Worm (Caenorhabditis elegans) whole organism, dauer: ENCODE results near the gene cog-1.

ENCODE experiments used
- unc-62 ChIP-seq: sonication (generic microtip); optimal IDR thresholded peaks from 2 replicates; lab custom pipeline; 2017; ENCODE audit warnings: missing biosample characterization, missing genetic modification reagents, missing genetic modification characterization

The cog-1 gene

ce11 chrII:14902193-14902592 is at the start of gene cog-1:
TSS of gene cog-1 (plus strand) at chrII:14902493.
- TF ChIP-seq unc-62 (GFP tag; lab: Kevin White, UChicago) = no peak

- no peak for TF ChIP-seq unc-62 (GFP tag; lab: Kevin White, UChicago)
Observed at ce11 chrII:14855229-14855628, 47.1 kb upstream of the cog-1 start, which contains the start of gene R05H10.7. TSS of gene R05H10.7 (plus strand) at chrII:14855529.

DNA sequence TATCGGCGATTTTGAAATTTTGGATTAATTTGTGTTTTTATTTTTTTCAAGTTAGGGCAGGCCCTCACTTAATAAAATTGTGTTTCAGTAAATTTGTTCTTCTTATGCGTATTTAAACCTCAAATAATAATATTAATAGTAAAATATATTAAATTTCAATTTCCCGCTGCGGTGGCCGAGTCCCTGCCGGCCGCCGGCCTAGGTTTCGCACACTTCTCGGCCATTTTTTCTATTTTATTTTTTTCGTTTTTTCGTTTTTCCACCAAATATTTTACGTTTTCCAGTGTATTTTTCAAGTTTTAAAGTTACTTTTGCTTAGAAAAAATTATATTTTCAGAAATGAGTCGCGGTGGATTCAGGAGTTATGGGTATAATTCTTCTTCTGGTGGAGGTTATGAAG is 45.4 kb upstream of the cog-1 start, which contains the start of gene rbm-28:
Gene rbm-28 (plus strand): TSS at position 338 of the 400 bp plus-strand sequence.
- TF ChIP-seq unc-62 (GFP tag; lab: Kevin White, UChicago) = no peak

DNA sequence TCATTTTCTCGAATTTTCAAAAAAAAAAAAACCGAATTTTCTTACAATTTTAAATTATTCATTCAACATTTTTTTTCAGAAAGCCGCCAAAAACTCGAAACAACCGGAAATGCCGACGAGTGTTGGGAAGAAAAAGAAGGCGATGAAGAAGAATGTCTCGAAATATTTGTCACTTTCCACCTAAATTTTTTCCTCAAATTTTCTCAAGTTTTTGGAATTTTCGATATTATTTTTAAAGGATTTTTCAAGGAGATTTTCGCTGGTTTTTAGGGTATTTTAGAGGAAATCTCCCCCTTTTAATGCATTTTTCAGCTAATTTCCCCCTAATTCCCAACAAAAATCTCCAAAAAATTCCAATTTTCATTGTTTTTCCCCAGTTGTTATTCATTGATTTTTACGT is 36.1 kb upstream of the cog-1 start:
- no peak for TF ChIP-seq unc-62 (GFP tag; lab: Kevin White, UChicago)

ce11 chrII:14866668-14867067 is 35.6 kb upstream of the cog-1 start, which contains the start of gene gpx-2:
TSS of gene gpx-2 (plus strand) at chrII:14866766.
- TF ChIP-seq unc-62 (GFP tag; lab: Kevin White, UChicago) = no peak

DNA sequence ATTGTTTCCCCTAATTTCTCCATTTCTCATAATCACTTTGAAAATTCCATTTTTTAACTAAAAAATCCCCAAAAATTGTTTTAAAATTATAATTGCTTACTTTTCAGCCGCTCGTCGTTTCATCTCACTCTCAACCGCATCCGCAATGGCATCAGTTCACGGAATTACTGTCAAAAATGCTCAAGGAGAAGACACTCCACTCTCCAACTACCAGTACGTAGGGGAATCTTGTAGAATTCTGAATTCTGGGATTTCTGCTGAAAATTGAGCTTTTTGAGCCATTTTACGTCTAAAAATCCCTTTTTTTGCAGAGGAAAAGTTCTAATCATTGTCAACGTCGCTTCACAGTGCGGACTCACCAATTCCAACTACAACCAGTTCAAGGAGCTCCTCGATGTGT is 34.8 kb upstream of the cog-1 start:
- TF ChIP-seq unc-62 (GFP tag; lab: Kevin White, UChicago) = no peak

- TF ChIP-seq unc-62 (GFP tag; lab: Kevin White, UChicago) = no peak
Observed at ce11 chrII:14869644-14870043, 32.6 kb upstream of the cog-1 start, which contains the start of gene R05H10.3. TSS of gene R05H10.3 (plus strand) at chrII:14869944.

DNA sequence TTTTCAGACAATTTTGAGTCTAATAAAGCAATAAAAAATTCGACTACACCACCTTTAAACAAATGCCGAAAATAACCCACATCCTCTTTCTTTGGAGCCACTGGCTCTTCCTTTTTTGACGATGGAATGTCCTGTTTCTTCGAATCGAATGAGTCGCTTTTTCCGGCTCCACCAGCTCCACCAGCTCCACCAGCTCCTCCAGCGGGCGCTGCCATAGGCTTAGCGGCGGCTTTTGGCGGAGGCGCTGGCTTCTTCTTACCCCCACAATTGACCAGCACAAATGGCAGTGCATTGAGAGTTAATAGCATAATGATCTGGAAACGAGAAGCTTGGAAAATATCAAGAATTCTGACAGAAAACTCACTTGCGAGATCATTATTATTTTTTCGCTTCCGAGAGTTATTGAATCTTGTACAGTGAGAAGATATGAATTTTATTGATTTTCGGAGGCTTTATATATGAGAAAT is 25.5 kb upstream of the cog-1 start, which contains the start of gene Y53F4A.2:
Gene Y53F4A.2 (minus strand): TSS at position 417 of the 467 bp plus-strand sequence.
- TF ChIP-seq unc-62 (GFP tag; lab: Kevin White, UChicago) = no peak

DNA sequence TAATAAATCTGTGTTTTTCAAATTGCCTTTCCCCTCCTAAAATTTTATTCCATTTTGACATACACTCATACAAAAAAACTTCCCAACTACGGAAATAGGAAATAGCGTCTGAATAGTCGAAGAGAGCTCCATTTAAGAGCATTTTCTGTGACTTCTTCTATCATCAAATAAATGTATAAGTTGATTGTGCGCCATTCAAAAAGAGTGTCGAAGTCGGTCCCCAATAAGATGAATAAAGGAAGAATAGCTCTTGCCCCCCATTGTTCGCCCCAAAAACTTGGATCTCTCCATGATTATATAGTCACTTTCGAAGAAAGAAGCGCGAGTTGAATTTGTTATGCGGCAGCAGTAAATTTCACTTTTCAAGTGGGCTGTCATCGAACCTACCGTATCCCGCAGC is 9.8 kb upstream of the cog-1 start:
- TF ChIP-seq unc-62 (GFP tag; lab: Kevin White, UChicago) = no peak

- no peak for TF ChIP-seq unc-62 (GFP tag; lab: Kevin White, UChicago)
Observed at ce11 chrII:14896503-14896902, 5.8 kb upstream of the cog-1 start.

- no peak for TF ChIP-seq unc-62 (GFP tag; lab: Kevin White, UChicago)
Observed at ce11 chrII:14903611-14904010, 1.3 kb downstream of the cog-1 start.

- no peak for TF ChIP-seq unc-62 (GFP tag; lab: Kevin White, UChicago)
Observed at ce11 chrII:14904635-14905034, 2.3 kb downstream of the cog-1 start.

DNA sequence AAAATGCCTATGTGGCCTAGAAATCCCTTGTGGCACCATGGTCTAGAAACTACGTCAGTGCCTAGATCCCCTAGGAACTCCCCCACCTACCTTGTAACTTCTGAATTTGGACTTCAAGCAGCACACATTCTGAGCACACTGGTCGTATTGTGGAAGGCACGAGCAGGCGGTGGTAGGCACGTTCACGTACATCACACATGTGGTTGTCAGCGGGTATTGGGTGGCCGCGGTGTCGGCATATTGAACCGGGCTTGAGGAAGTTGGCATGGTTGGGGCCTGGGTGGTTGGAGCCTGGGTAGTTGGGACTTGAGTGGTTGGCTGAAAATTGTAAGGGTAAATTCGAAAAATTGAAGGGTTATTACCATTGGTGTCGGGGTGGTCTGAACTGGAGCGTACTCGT is 5.4 kb downstream of the cog-1 start:
- no peak for TF ChIP-seq unc-62 (GFP tag; lab: Kevin White, UChicago)

- TF ChIP-seq unc-62 (GFP tag; lab: Kevin White, UChicago) = no peak
Observed at ce11 chrII:14910307-14910706, 8.0 kb downstream of the cog-1 start, which contains the start of gene R03C1.1. TSS of gene R03C1.1 (minus strand) at chrII:14910407.

DNA sequence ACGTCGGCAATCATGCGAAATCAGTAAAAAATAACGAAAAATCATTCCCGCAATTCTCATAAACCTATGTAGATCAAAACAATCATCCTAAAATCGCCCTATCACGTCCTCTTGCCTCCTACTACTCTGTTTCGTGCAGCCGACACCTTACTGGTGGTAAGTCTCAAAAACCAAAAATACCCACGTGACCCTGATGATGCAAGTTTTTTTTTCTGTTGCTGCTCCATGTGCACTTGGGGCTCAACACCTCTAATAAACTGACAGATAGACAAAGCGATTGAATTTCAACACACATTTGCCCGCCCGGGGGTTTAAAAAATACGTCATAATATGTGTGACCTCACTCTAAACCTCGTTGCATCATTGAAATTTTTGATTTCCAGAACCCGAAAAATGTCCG is 14.6 kb downstream of the cog-1 start:
- no peak for TF ChIP-seq unc-62 (GFP tag; lab: Kevin White, UChicago)

DNA sequence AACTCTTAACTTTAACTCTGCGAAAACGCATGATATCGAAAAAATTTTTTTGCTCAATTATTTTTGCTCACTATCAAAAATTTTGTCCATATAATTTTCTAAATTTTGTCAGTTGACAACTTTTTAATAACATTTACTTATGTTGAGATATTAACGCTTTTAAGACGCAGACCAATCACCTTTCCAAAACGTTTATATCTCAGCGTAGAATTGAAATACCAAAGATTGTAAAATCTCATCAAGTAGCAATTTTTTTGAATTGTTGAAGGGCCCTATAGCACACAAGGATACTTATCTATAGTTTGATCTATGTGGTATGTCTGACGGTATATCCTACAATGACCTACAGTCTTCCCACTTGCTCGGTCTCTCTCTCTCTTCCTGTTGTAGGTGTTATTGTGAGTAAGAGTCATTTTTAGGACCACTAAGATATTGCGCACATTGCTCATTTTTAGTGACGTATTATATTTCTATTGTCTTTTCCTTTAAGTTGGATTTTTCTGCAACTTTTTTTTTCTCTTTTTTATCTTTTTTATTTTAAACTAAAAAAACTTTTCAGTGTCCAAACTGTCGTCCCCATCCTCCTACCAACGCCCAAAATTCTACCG is 17.0 kb downstream of the cog-1 start, which contains the start of gene pde-3:
Gene pde-3 (plus strand): TSS at position 558 of the 608 bp plus-strand sequence.
- TF ChIP-seq unc-62 (GFP tag; lab: Kevin White, UChicago) = no peak

ce11 chrII:14928766-14929165 is 26.5 kb downstream of the cog-1 start:
- no peak for TF ChIP-seq unc-62 (GFP tag; lab: Kevin White, UChicago)
